Fruit fly (Drosophila melanogaster): ENCODE measurements around the gene CG17328.

Gene CG17328

DNA sequence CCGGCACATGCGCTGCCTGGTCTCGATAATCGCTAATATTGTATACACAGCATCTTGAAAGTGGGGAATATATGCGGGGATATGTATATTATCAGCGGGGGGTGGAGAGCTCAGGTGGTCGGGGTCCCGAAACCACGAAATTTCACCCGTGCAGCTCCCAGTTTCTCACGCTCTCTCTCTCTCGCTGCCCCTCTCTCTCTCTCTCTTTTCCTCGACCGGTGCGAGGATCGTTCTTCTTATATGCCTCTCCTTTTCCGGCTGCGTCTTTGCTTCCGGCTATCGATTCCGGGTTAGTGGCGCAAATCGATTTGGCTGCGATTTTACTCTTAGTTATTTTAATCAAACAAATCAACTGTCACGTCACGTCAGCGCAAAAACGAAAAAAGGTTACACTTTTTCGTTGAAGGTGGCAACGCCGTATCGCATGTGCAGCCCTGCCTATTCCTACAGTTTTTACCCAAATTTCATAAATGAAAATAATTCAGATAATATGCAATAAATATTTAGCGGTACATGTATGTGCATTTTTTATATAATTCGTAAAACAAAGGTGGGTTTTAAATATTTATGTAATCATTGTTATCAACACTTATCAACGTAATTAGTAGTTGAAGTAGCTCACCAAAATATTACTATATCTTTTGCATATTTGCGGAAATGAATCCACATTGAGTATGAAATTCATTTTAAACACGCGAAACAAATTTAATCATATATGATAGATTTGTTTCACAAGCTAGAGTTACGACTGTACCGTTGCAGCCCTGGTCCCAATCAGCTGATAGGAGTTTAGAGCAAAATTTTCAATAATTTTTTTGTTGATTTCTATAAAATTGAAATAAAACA lies at the start of gene CG17328, which contains the start of gene heix:
Gene CG17328 (plus strand): TSS at position 478 of the 846 bp plus-strand sequence.
Gene heix (minus strand): TSS at position 393 of the 846 bp plus-strand sequence.
- TF ChIP-seq Sin3A (optimal IDR thresholded peaks at IDR 0.05) (no peak), Myc (optimal IDR thresholded peaks at IDR 0.05) (no peak), insv (optimal IDR thresholded peaks at IDR 0.05) (no peak), psq (optimal IDR thresholded peaks at IDR 0.05) (no peak), h (optimal IDR thresholded peaks at IDR 0.05) (no peak), ttk (optimal IDR thresholded peaks at IDR 0.05) (no peak)

DNA sequence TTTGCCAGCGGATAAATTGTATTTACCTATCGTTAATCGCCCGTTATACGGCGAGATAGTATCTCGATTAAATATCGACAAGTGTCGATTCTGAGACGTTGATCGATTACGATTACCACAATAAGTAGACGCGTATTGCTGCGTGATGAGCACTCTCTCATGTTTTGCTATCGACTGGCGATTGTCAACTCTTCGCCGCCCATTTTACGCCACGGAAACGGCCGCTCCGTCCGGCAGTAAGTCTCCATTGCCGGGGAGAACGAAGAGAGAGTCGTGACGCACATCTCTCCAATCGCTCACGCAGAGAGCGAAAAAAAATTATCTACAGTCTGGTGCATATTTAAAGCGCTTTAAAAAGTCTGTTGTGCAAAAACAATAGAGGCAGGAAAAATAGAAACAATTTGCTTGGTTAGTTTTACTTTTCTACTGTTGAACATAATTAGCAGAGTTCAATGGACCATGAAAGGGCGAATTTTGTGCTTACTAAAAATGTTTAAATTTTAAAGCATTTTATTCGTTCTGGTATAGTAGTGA lies 48.1 kb upstream of the CG17328 start, which contains the start of gene CG46309:
Gene CG46309 (minus strand): TSS at position 191 of the 534 bp plus-strand sequence.
- TF ChIP-seq insv (optimal IDR thresholded peaks at IDR 0.05) (no peak), h (optimal IDR thresholded peaks at IDR 0.05) (no peak), psq (optimal IDR thresholded peaks at IDR 0.05) (no peak), Myc (optimal IDR thresholded peaks at IDR 0.05) (no peak), ttk (optimal IDR thresholded peaks at IDR 0.05) (no peak)

DNA sequence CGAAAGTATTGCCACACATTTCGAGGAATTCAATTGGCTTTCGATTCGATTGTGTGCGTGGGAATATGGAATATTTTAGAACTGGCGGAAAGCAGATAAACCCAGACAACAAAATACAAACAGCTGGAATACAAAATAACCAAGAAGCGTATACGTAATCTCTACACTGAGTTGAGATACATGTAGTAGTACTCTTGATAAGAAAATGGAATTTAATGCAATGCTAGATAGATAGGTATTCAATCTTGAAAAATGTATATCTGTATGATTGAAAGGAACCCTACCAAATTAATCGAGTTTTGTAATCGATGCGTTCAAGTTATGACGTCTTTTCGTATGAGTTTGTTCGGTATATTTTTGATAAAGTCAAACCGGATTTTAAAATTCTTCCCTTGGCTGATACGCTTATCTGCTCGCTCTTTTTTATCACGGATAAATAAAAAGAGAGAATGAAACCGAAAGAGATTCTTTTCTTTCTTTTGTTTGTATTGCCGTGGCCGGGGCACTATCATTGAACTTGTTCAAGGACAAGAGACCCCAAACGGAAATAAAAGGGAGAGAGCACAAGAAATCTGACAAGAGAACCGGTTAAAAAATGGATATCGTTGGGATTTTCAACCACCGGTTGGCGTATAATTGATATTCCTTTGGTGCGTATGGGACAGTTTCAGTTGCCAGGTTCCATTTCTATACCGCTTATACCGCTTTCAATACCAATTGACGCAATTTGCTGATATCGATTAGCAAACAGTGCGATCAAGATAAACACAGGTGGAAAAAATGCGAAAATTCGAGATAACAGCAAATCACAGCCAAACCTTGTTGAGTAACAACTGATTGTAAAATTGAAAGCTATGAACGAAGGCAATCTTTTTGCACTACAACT lies 44.3 kb upstream of the CG17328 start:
- no peak for TF ChIP-seq Myc (optimal IDR thresholded peaks at IDR 0.05)
- TF ChIP-seq ttk (optimal IDR thresholded peaks at IDR 0.05): no peak
- TF ChIP-seq h (optimal IDR thresholded peaks at IDR 0.05): no peak
- TF ChIP-seq Sin3A (optimal IDR thresholded peaks at IDR 0.05): no peak
- no peak for TF ChIP-seq insv (optimal IDR thresholded peaks at IDR 0.05)
- TF ChIP-seq psq (optimal IDR thresholded peaks at IDR 0.05): no peak

DNA sequence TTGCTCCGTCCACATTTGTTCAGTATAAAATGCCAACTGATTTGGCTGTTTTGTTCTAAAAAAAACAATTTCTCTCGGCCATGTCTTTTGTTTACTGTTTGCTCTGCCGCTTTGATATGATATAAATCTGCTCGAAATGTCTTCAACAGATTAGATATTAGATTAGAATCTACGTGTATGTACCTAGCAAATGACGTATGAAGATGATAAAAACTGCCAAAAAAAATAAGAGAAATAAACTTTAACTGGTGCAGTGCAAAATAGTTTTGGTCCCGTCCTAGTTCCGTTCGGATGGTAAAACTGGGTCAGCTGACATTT lies 43.7 kb upstream of the CG17328 start:
- TF ChIP-seq psq (optimal IDR thresholded peaks at IDR 0.05): no peak
- TF ChIP-seq Myc (optimal IDR thresholded peaks at IDR 0.05): no peak
- TF ChIP-seq h (optimal IDR thresholded peaks at IDR 0.05): no peak
- no peak for TF ChIP-seq Sin3A (optimal IDR thresholded peaks at IDR 0.05)
- no peak for TF ChIP-seq ttk (optimal IDR thresholded peaks at IDR 0.05)
- no peak for TF ChIP-seq insv (optimal IDR thresholded peaks at IDR 0.05)

DNA sequence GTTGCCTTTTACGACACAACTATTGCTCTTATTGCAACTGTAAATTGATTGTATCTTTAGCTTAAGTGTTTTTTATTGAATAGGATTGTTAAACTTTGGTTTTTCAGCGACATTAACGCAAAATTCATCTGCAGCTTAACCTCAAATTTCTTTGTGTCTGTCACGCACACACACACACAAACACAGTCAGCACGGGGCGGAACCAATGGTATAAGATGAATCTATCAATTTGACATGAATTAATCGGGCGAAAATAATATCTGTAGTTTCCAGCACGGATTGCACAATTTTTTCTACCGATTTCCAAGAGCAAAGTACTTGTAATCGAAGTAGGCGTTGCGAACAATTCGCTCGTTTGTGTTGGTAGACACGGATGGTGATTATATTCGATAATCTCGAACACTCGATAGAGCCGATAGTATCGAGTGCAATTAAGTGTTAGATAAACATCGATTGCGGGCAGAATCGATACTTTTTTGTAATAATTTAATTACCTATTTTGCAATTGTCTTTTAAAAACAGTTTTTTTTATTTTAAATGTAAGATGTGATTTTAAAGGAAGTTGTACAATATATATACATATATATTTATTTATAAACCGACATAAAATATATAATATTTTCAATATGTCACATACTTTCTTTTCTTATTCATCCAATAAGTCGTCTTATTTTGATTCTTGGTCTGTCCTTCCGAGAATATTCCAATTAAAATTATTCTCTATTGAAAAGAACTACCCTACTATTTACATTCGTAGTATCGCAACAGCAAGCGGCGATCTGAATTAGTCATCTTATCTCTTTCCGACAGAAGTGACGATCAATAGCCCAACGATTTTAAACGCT lies 42.3 kb upstream of the CG17328 start, which contains the start of the genes PRL-1 and EndoGI:
Gene PRL-1 (minus strand): TSS at position 380 of the 845 bp plus-strand sequence.
Gene EndoGI (plus strand): TSS at position 462 of the 845 bp plus-strand sequence.
- peak; percentile 84 for TF ChIP-seq psq (optimal IDR thresholded peaks at IDR 0.05)
- TF ChIP-seq ttk (optimal IDR thresholded peaks at IDR 0.05): no peak

DNA sequence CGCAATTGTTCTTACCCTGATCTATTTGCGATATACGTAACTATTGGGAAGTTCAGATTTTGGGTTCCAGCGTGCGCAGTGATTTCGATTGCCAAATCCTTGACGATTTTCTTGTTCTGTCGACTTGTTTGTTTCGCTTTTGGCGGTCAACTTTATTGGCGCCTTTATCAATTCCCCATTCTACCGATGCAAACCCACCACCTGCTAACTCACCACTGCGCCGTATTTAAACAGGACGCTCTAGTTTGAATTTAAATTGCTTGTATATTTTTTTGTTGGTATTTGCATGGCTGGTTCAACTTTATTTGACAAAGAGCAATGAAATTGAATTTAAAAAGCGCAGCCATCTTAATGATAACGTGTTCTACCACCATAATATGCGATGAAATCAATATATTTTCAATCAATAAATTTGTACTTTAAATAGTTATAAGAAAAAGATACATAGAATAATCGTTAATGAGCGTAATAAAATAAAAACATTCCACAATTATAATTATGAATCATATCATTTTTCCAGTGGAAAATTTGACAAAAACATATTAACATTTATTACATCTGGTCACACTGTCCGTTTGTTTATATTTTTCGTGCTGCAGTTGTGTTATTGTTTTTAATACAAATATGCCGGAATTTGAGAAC lies 38.0 kb upstream of the CG17328 start, which contains the start of the genes twe and CG4935:
Gene twe (minus strand): TSS at position 302 of the 642 bp plus-strand sequence.
Gene CG4935 (plus strand): TSS at position 566 of the 642 bp plus-strand sequence.
- TF ChIP-seq Myc (optimal IDR thresholded peaks at IDR 0.05) (no peak), h (optimal IDR thresholded peaks at IDR 0.05) (no peak), insv (optimal IDR thresholded peaks at IDR 0.05) (no peak), ttk (optimal IDR thresholded peaks at IDR 0.05) (no peak), psq (optimal IDR thresholded peaks at IDR 0.05) (no peak), Sin3A (optimal IDR thresholded peaks at IDR 0.05) (no peak)

DNA sequence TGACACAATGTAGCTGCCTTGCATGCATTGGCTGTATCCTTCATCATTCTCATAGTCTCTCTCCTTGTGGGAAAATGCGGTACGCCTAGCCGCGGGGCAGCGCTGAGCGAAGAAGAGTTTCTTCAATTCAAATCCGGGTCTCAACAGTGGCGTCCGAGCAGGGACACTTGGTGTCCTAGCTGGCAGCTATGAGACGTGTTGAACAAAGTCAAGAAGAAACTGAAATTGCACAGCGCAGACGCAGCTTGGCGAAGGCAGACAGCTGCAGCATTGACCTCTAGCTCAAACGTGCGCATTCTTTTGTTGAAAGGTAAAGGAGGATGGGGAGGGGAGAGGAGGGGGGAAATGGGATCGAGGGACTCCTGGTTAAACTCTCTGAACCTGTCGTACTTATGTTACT lies 36.0 kb upstream of the CG17328 start:
- TF ChIP-seq insv (optimal IDR thresholded peaks at IDR 0.05) (no peak), ttk (optimal IDR thresholded peaks at IDR 0.05) (no peak)

DNA sequence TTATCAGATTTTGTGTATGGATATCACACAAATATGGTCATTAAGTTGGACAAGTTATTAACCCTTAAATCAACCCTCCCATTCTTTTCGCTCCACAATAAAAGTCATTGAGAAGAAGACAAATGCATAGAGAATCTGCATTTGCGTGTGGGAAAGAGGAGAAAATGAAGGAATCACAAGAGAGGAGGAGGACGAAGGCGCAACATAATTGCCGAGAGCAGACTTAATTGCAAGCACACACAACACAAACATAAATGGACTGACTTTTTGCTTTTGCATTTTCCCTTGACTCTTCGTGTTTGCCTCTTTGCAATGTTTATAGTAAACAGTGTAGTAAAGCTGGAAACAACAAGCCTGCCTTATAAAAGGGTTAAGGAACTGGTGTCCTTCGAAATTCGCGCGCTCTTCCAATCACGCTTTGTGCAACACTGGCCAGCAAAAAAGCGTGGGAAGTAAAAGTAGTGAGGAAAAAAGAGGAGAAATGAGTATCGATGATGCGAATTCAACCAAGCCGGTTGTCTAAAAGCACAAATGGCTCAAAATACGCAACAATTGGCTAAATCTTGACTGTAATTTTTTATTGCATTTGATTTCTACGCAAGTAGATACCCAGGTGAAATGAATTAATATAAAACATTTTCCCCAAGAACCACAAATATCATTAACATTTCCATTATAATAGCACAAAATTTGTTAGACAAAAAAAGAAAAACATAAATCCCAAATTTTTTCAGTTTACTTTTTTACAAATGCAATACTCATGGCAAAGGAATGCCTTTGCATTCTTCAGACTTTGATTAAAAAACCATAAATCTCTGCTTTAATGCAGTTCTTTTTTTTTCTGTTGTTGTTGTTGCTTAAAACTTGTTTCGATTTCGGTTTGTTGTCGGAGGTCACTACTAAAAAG lies 32.3 kb upstream of the CG17328 start:
- TF ChIP-seq insv (optimal IDR thresholded peaks at IDR 0.05): no peak
- no peak for TF ChIP-seq Myc (optimal IDR thresholded peaks at IDR 0.05)
- TF ChIP-seq ttk (optimal IDR thresholded peaks at IDR 0.05): no peak
- TF ChIP-seq h (optimal IDR thresholded peaks at IDR 0.05): no peak
- TF ChIP-seq psq (optimal IDR thresholded peaks at IDR 0.05): no peak

DNA sequence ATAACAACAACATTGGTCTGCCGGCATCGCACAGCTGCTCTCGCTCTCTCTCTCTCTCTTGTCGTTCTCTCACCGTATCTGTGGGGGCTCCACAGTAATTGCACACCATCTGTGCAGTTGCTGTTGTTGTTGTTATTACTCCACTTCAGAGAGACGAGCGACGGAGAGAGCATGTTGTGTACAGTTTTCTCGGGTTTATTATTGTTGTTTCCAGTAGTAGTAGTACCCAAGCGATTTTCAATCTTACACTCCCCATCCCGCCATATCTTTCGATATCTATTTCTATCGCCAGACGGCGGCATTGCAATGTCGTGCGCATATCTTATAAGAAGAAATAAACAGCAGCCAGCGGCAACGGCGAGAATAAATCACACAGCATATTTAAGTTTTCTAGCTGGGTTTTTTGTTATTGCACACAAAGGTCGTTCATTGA lies 31.6 kb upstream of the CG17328 start:
- TF ChIP-seq Sin3A (optimal IDR thresholded peaks at IDR 0.05) (no peak), ttk (optimal IDR thresholded peaks at IDR 0.05) (no peak), Myc (optimal IDR thresholded peaks at IDR 0.05) (no peak), h (optimal IDR thresholded peaks at IDR 0.05) (no peak), insv (optimal IDR thresholded peaks at IDR 0.05) (no peak), psq (optimal IDR thresholded peaks at IDR 0.05) (no peak)

DNA sequence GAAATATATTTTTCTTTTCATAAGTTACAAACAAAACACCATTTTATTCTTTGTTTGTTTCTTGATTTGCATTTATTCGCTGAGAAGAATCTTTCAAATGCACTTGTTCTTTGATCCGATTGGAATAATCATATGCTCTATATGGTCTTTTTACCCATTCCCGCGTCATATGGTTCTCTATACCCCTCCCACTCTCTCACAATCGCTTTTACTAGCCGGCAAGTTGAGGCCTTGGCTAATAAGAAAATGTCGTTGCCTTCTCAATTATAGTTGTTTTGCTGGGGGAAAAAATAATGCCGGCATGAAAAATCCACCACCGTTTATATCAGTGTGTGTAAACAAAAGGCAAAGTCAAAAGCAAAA lies 30.9 kb upstream of the CG17328 start:
- no peak for TF ChIP-seq insv (optimal IDR thresholded peaks at IDR 0.05)
- no peak for TF ChIP-seq Myc (optimal IDR thresholded peaks at IDR 0.05)
- TF ChIP-seq h (optimal IDR thresholded peaks at IDR 0.05): no peak
- no peak for TF ChIP-seq ttk (optimal IDR thresholded peaks at IDR 0.05)
- TF ChIP-seq Sin3A (optimal IDR thresholded peaks at IDR 0.05): no peak
- no peak for TF ChIP-seq psq (optimal IDR thresholded peaks at IDR 0.05)

All from Kc167 (cell line).